Fruit fly (Drosophila melanogaster) S2 (cell line): ENCODE data around the gene CG3104.

ENCODE experiments used
- CG8478 ChIP-seq: fragments of >200 bp; optimal IDR thresholded peaks from 2 replicates; lab custom pipeline; 2018
- CTCF ChIP-seq, 2 experiments: fragments of >200 bp; optimal IDR thresholded peaks; 2 replicates each; lab custom pipeline; 2018

dm6 chr2L:2856960-2857584 lies 1.5 kb upstream of the CG3104 start, which contains the start of gene CG2991:
- TF ChIP-seq CG8478 (lab: Kevin White, UChicago) (no peak), CTCF (optimal IDR thresholded peaks at IDR 0.05; lab: Kevin White, UChicago) (peak; percentile 7 to 57)
